Fruit fly (Drosophila melanogaster) whole organism, wandering third instar larva: ENCODE results near the gene jim.

Experiments
- GATAd ChIP-seq: sonication (Bioruptor generic); optimal IDR thresholded peaks from 2 replicates; lab custom pipeline; 2016; ENCODE audit warnings: missing biosample characterization, missing genetic modification characterization
- psq ChIP-seq: fragments of 200-800 bp; sonication (Bioruptor generic); optimal IDR thresholded peaks from 3 replicates; lab custom pipeline; 2017; ENCODE audit warnings: missing biosample characterization, mild to moderate bottlenecking, missing genetic modification characterization, moderate library complexity

DNA sequence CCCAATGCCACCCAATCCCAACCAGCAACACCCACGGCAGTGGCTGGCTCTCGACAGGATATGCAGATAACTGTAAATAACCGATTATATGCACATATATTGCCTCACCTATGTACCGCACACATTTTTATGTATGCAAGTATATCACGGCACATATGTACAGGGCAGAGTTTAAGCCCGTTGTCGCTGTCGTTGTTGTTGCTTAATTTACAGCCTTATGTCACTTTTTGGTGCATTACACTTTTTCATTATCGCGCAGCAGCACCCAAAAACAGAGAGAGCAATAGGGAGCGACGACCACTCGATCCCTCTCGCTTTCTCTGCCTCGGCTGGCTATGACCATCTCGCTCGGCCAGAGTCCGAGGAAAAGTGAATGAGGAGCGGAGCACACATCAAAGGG is 4.2 kb upstream of the jim start:
- TF ChIP-seq psq (GFP tag; lab: Kevin White, UChicago) (no peak), GATAd (GFP tag; lab: Kevin White, UChicago) (no peak)
